Worm (Caenorhabditis elegans) whole organism, L4/young adult: ENCODE data around the gene W03F9.9.

ENCODE experiments used
- W03F9.2 ChIP-seq: fragments of 150-350 bp; optimal IDR thresholded peaks from 2 replicates; lab custom pipeline; 2014; ENCODE audit warnings: missing biosample characterization, missing genetic modification characterization
- dao-5 ChIP-seq: sonication (generic microtip); optimal IDR thresholded peaks from 2 replicates; lab custom pipeline; 2016; ENCODE audit warnings: missing genotype, missing genetic modification characterization, moderate library complexity, missing compliant biosample characterization
- him-1 ChIP-seq: sonication (generic microtip); optimal IDR thresholded peaks from 2 replicates; lab custom pipeline; 2016; ENCODE audit warnings: missing genotype, missing genetic modification reagents, missing genetic modification characterization, missing compliant biosample characterization

W03F9.9 gene

ce11 chrV:141257-141656 lies 2.6 kb downstream of the W03F9.9 start, which contains the start of gene W03F9.11:
TSS of gene W03F9.11 (minus strand) at chrV:141357.
- TF ChIP-seq dao-5 (tag; lab: Kevin White, UChicago): no peak
- TF ChIP-seq W03F9.2: no peak
- TF ChIP-seq him-1 (tag; lab: Kevin White, UChicago): no peak

- TF ChIP-seq dao-5 (tag; lab: Kevin White, UChicago) (no peak), him-1 (tag; lab: Kevin White, UChicago) (no peak), W03F9.2 (no peak)
Observed at ce11 chrV:144794-145193, 6.1 kb downstream of the W03F9.9 start, which contains the start of gene srh-82. TSS of gene srh-82 (plus strand) at chrV:145094.

ce11 chrV:145694-146093 lies 7.0 kb downstream of the W03F9.9 start:
- TF ChIP-seq him-1 (tag; lab: Kevin White, UChicago) (no peak), dao-5 (tag; lab: Kevin White, UChicago) (no peak), W03F9.2 (no peak)

- TF ChIP-seq W03F9.2: no peak
- TF ChIP-seq him-1 (tag; lab: Kevin White, UChicago): no peak
- TF ChIP-seq dao-5 (tag; lab: Kevin White, UChicago): no peak
Observed at ce11 chrV:150059-150458, 11.4 kb downstream of the W03F9.9 start.

ce11 chrV:151310-151709 lies 12.6 kb downstream of the W03F9.9 start, which contains the start of gene W03F9.4:
TSS of gene W03F9.4 (minus strand) at chrV:151388.
- no peak for TF ChIP-seq him-1 (tag; lab: Kevin White, UChicago)
- TF ChIP-seq W03F9.2: no peak
- no peak for TF ChIP-seq dao-5 (tag; lab: Kevin White, UChicago)

- TF ChIP-seq dao-5 (tag; lab: Kevin White, UChicago): no peak
- no peak for TF ChIP-seq him-1 (tag; lab: Kevin White, UChicago)
- TF ChIP-seq W03F9.2: no peak
Observed at ce11 chrV:152156-152555, 13.5 kb downstream of the W03F9.9 start.

- TF ChIP-seq dao-5 (tag; lab: Kevin White, UChicago): no peak
- TF ChIP-seq him-1 (tag; lab: Kevin White, UChicago): no peak
- TF ChIP-seq W03F9.2: no peak
Observed at ce11 chrV:153867-154266, 15.2 kb downstream of the W03F9.9 start.

- TF ChIP-seq W03F9.2 (no peak), him-1 (tag; lab: Kevin White, UChicago) (no peak), dao-5 (tag; lab: Kevin White, UChicago) (no peak)
Observed at ce11 chrV:155215-155614, 16.5 kb downstream of the W03F9.9 start.

- TF ChIP-seq dao-5 (tag; lab: Kevin White, UChicago) (no peak), him-1 (tag; lab: Kevin White, UChicago) (no peak), W03F9.2 (no peak)
Observed at ce11 chrV:156044-156869, 17.6 kb downstream of the W03F9.9 start, which contains the start of gene ttb-1. TSS of gene ttb-1 (plus strand) at chrV:156819.

- TF ChIP-seq him-1 (tag; lab: Kevin White, UChicago): no peak
- TF ChIP-seq dao-5 (tag; lab: Kevin White, UChicago): no peak
- TF ChIP-seq W03F9.2: no peak
Observed at ce11 chrV:166687-167086, 28.0 kb downstream of the W03F9.9 start, which contains the start of gene Y108G3AL.2. TSS of gene Y108G3AL.2 (plus strand) at chrV:166987.

ce11 chrV:172110-172509 lies 33.4 kb downstream of the W03F9.9 start, which contains the start of gene cfap-36:
TSS of gene cfap-36 (minus strand) at chrV:172210.
- no peak for TF ChIP-seq dao-5 (tag; lab: Kevin White, UChicago)

ce11 chrV:173437-173836 lies 34.7 kb downstream of the W03F9.9 start:
- TF ChIP-seq him-1 (tag; lab: Kevin White, UChicago) (no peak), dao-5 (tag; lab: Kevin White, UChicago) (no peak), W03F9.2 (no peak)

- TF ChIP-seq him-1 (tag; lab: Kevin White, UChicago): no peak
- no peak for TF ChIP-seq W03F9.2
- TF ChIP-seq dao-5 (tag; lab: Kevin White, UChicago): no peak
Observed at ce11 chrV:174520-174919, 35.8 kb downstream of the W03F9.9 start.

ce11 chrV:176870-177467 lies 38.3 kb downstream of the W03F9.9 start, which contains the start of gene cul-3:
TSS of gene cul-3 (plus strand) at chrV:177417.
- no peak for TF ChIP-seq him-1 (tag; lab: Kevin White, UChicago)
- peak; percentile 8 for TF ChIP-seq W03F9.2
